Worm (Caenorhabditis elegans) whole organism, L2 larva: ENCODE results near the gene Y39A1A.24.

Experiments used
- ceh-16 ChIP-seq: fragments of 150-350 bp; optimal IDR thresholded peaks from 2 replicates; lab custom pipeline; 2014; ENCODE audit warnings: missing biosample characterization, missing genetic modification characterization
- elt-1 ChIP-seq: fragments of 150-350 bp; optimal IDR thresholded peaks from 2 replicates; lab custom pipeline; 2014; ENCODE audit warnings: missing biosample characterization, missing genetic modification characterization
- elt-3 ChIP-seq: sonication (generic microtip); optimal IDR thresholded peaks from 2 replicates; lab custom pipeline; 2017; ENCODE audit warnings: missing biosample characterization, missing genetic modification characterization
- lsy-2 ChIP-seq, 2 experiments: fragments of 150-350 bp in 1 of 2; sonication (generic microtip) in 1 of 2; optimal IDR thresholded peaks; 2 replicates each; lab custom pipeline; 2014 to 2017; ENCODE audit warnings: missing biosample characterization in 2 of 2, missing genetic modification characterization in 2 of 2
- snpc-4 ChIP-seq: fragments of 150-350 bp; optimal IDR thresholded peaks from 2 replicates; lab custom pipeline; 2014; ENCODE audit warnings: missing biosample characterization, missing genetic modification characterization

- TF ChIP-seq elt-1 (tag; lab: Kevin White, UChicago) = no peak
- no peak for TF ChIP-seq lsy-2 (tag; optimal IDR thresholded peaks at IDR 0.05; lab: Kevin White, UChicago)
- TF ChIP-seq elt-3 (tag; lab: Kevin White, UChicago) = no peak
- no peak for TF ChIP-seq ceh-16 (tag; lab: Kevin White, UChicago)
- TF ChIP-seq snpc-4 (tag; lab: Kevin White, UChicago) = no peak
Observed at ce11 chrIII:10653479-10653878, 41.0 kb downstream of the Y39A1A.24 start.
